Fruit fly (Drosophila melanogaster) whole organism, embryonic: ENCODE data around the gene CG16956.

Source experiments
- Ada2b ChIP-seq: fragments of 200-800 bp; sonication (Bioruptor generic); IDR thresholded peaks from 2 replicates; pipeline ENCODE4 v1.3.6; 2022; ENCODE audit warnings: missing biosample characterization, missing genetic modification characterization
- CG10147 ChIP-seq: fragments of 200-800 bp; sonication (Bioruptor generic); optimal IDR thresholded peaks from 2 replicates; lab custom pipeline; 2019; ENCODE audit warnings: missing biosample characterization, mild to moderate bottlenecking, missing genetic modification characterization, moderate library complexity
- CG10274 ChIP-seq: fragments of 200-800 bp; sonication (Bioruptor generic); optimal IDR thresholded peaks from 3 replicates; lab custom pipeline; 2017; ENCODE audit warnings: missing biosample characterization, mild to moderate bottlenecking, missing genetic modification characterization
- CG10959 ChIP-seq: fragments of 200-800 bp; sonication (Bioruptor generic); IDR thresholded peaks from 2 replicates; pipeline ENCODE4 v1.3.6; 2022; ENCODE audit warnings: missing biosample characterization, missing genetic modification characterization
- CG11456 ChIP-seq: fragments of 200-800 bp; sonication (Bioruptor generic); IDR thresholded peaks from 3 replicates; pipeline ENCODE4 v1.3.6; 2022; ENCODE audit warnings: missing biosample characterization, missing genetic modification characterization
- CG11504 ChIP-seq: fragments of 200-800 bp; sonication (Bioruptor generic); optimal IDR thresholded peaks from 3 replicates; lab custom pipeline; 2019; ENCODE audit warnings: missing biosample characterization, mild to moderate bottlenecking, missing genetic modification characterization, moderate library complexity
- CG11723 ChIP-seq: fragments of 200-800 bp; sonication (Bioruptor generic); optimal IDR thresholded peaks from 2 replicates; lab custom pipeline; 2017; ENCODE audit warnings: missing biosample characterization, mild to moderate bottlenecking, missing genetic modification characterization
- CG12744 ChIP-seq: fragments of 200-800 bp; sonication (Bioruptor generic); optimal IDR thresholded peaks from 2 replicates; lab custom pipeline; 2016; ENCODE audit warnings: missing biosample characterization, missing genetic modification characterization
- CG13123 ChIP-seq: fragments of 200-800 bp; sonication (Bioruptor generic); optimal IDR thresholded peaks from 2 replicates; lab custom pipeline; 2016; ENCODE audit warnings: missing biosample characterization, missing genetic modification characterization
- CG13624 ChIP-seq: fragments of 200-800 bp; sonication (Bioruptor generic); optimal IDR thresholded peaks from 2 replicates; lab custom pipeline; 2016; ENCODE audit warnings: missing biosample characterization, missing genetic modification characterization
- CG14860 ChIP-seq: fragments of 200-800 bp; sonication (Bioruptor generic); IDR thresholded peaks from 3 replicates; pipeline ENCODE4 v1.3.6; 2022; ENCODE audit warnings: missing biosample characterization, missing genetic modification characterization; ENCODE audit not compliant: partially characterized antibody
- CG18262 ChIP-seq: fragments of 200-800 bp; optimal IDR thresholded peaks from 3 replicates; lab custom pipeline; 2019; ENCODE audit warnings: missing biosample characterization, mild to moderate bottlenecking, missing genetic modification characterization, moderate library complexity
- CG33557 ChIP-seq: fragments of 200-800 bp; sonication (Bioruptor generic); optimal IDR thresholded peaks from 2 replicates; lab custom pipeline; 2019; ENCODE audit warnings: missing biosample characterization, mild to moderate bottlenecking, missing genetic modification characterization, moderate library complexity
- CG7839 ChIP-seq: fragments of 200-800 bp; sonication (Bioruptor generic); optimal IDR thresholded peaks from 3 replicates; lab custom pipeline; 2018; ENCODE audit warnings: missing biosample characterization, mild to moderate bottlenecking, missing genetic modification characterization, moderate library complexity
- CG8089 ChIP-seq: fragments of 200-800 bp; sonication (Bioruptor generic); optimal IDR thresholded peaks from 3 replicates; lab custom pipeline; 2016; ENCODE audit warnings: missing biosample characterization, missing genetic modification characterization
- CG8281 ChIP-seq: fragments of 200-800 bp; sonication (Bioruptor generic); optimal IDR thresholded peaks from 2 replicates; lab custom pipeline; 2018; ENCODE audit warnings: missing biosample characterization, mild to moderate bottlenecking, missing genetic modification characterization, moderate library complexity
- CG8924 ChIP-seq: fragments of 200-800 bp; optimal IDR thresholded peaks from 3 replicates; lab custom pipeline; 2019; ENCODE audit warnings: missing biosample characterization, mild to moderate bottlenecking, missing genetic modification characterization, moderate library complexity
- Camta ChIP-seq: fragments of 200-800 bp; sonication (Bioruptor generic); optimal IDR thresholded peaks from 2 replicates; lab custom pipeline; 2016; ENCODE audit warnings: missing biosample characterization, missing genetic modification characterization
- Dref ChIP-seq: fragments of 200-800 bp; sonication (Bioruptor generic); IDR thresholded peaks from 2 replicates; pipeline ENCODE4 v1.3.6; 2022; ENCODE audit warnings: missing biosample characterization, missing genetic modification characterization
- Fer1 ChIP-seq: fragments of 200-800 bp; sonication (Bioruptor generic); optimal IDR thresholded peaks from 2 replicates; lab custom pipeline; 2017; ENCODE audit warnings: missing biosample characterization, mild to moderate bottlenecking, missing genetic modification characterization
- Hr39 ChIP-seq: fragments of >200 bp; optimal IDR thresholded peaks from 2 replicates; lab custom pipeline; 2017
- MTF-1 ChIP-seq: fragments of 200-800 bp; sonication (Bioruptor generic); optimal IDR thresholded peaks from 2 replicates; lab custom pipeline; 2018; ENCODE audit warnings: missing biosample characterization, mild to moderate bottlenecking, missing genetic modification characterization, borderline replicate concordance
- Neu2 ChIP-seq: fragments of 200-800 bp; sonication (Bioruptor generic); optimal IDR thresholded peaks from 3 replicates; lab custom pipeline; 2016; ENCODE audit warnings: missing biosample characterization, missing genetic modification characterization, borderline replicate concordance
- Oli ChIP-seq: fragments of 200-800 bp; sonication (Bioruptor generic); optimal IDR thresholded peaks from 2 replicates; lab custom pipeline; 2018; ENCODE audit warnings: missing biosample characterization, mild to moderate bottlenecking, missing genetic modification characterization, moderate library complexity
- PHDP ChIP-seq: fragments of 200-800 bp; sonication (Bioruptor generic); optimal IDR thresholded peaks from 3 replicates; lab custom pipeline; 2018; ENCODE audit warnings: missing biosample characterization, mild to moderate bottlenecking, missing genetic modification characterization, moderate library complexity
- Pdp1 ChIP-seq, 2 experiments: fragments of 200-800 bp; sonication (Bioruptor generic); optimal IDR thresholded peaks; 3 replicates each; lab custom pipeline; 2016; ENCODE audit warnings: missing biosample characterization in 2 of 2, missing genetic modification characterization in 2 of 2, mild to moderate bottlenecking in 1 of 2, moderate library complexity in 1 of 2
- Poxn ChIP-seq: fragments of 200-800 bp; sonication (Bioruptor generic); IDR thresholded peaks from 2 replicates; pipeline ENCODE4 v1.3.6; 2022; ENCODE audit warnings: missing biosample characterization, missing genetic modification characterization
- Side ChIP-seq: fragments of 200-800 bp; sonication (Bioruptor generic); optimal IDR thresholded peaks from 2 replicates; lab custom pipeline; 2016; ENCODE audit warnings: missing biosample characterization, missing genetic modification characterization
- al ChIP-seq: fragments of 200-800 bp; sonication (Bioruptor generic); IDR thresholded peaks from 2 replicates; pipeline ENCODE4 v1.3.6; 2022; ENCODE audit warnings: missing biosample characterization, missing genetic modification characterization
- ato ChIP-seq: fragments of 200-800 bp; sonication (Bioruptor generic); IDR thresholded peaks from 2 replicates; pipeline ENCODE4 v1.3.6; 2022; ENCODE audit warnings: missing biosample characterization, missing genetic modification characterization; ENCODE audit not compliant: partially characterized antibody
- bigmax ChIP-seq: fragments of 200-800 bp; sonication (Bioruptor generic); optimal IDR thresholded peaks from 2 replicates; lab custom pipeline; 2018; ENCODE audit warnings: missing biosample characterization, mild to moderate bottlenecking, missing genetic modification characterization
- corto ChIP-seq: fragments of 200-800 bp; sonication (Bioruptor generic); optimal IDR thresholded peaks from 2 replicates; lab custom pipeline; 2016; ENCODE audit warnings: missing biosample characterization, mild to moderate bottlenecking, missing genetic modification characterization, moderate library complexity
- croc ChIP-seq: fragments of 200-800 bp; sonication (Bioruptor generic); conservative IDR thresholded peaks from 3 replicates; pipeline ENCODE4 v1.3.6; 2022; ENCODE audit warnings: missing biosample characterization, missing genetic modification characterization
- disco-r ChIP-seq: fragments of 200-800 bp; sonication (Bioruptor generic); optimal IDR thresholded peaks from 2 replicates; lab custom pipeline; 2016; ENCODE audit warnings: missing biosample characterization, missing genetic modification characterization
- esg ChIP-seq: fragments of 200-800 bp; sonication (Bioruptor generic); conservative IDR thresholded peaks from 2 replicates; pipeline ENCODE4 v1.3.6; 2022; ENCODE audit warnings: missing biosample characterization, missing genetic modification characterization
- eve ChIP-seq, 2 experiments: fragments of >200 bp; optimal IDR thresholded peaks; 2 replicates each; lab custom pipeline; 2017; ENCODE audit warnings: missing biosample characterization in 2 of 2, missing genetic modification characterization in 2 of 2
- fd3F ChIP-seq: fragments of 200-800 bp; sonication (Bioruptor generic); optimal IDR thresholded peaks from 2 replicates; lab custom pipeline; 2018; ENCODE audit warnings: missing biosample characterization, mild to moderate bottlenecking, missing genetic modification characterization, moderate library complexity
- gce ChIP-seq: fragments of 200-800 bp; sonication (Bioruptor generic); IDR thresholded peaks from 3 replicates; pipeline ENCODE4 v1.3.6; 2022; ENCODE audit warnings: missing biosample characterization, missing genetic modification characterization
- gcm2 ChIP-seq: fragments of 200-800 bp; sonication (Bioruptor generic); optimal IDR thresholded peaks from 2 replicates; lab custom pipeline; 2016; ENCODE audit warnings: missing biosample characterization, missing genetic modification characterization
- h ChIP-seq: fragments of >200 bp; optimal IDR thresholded peaks from 2 replicates; lab custom pipeline; 2017
- ind ChIP-seq: fragments of 200-800 bp; sonication (Bioruptor generic); optimal IDR thresholded peaks from 3 replicates; lab custom pipeline; 2016; ENCODE audit warnings: missing biosample characterization, missing genetic modification characterization
- ken ChIP-seq: fragments of 200-800 bp; sonication (Bioruptor generic); IDR thresholded peaks from 3 replicates; pipeline ENCODE4 v1.3.6; 2022; ENCODE audit warnings: missing biosample characterization, missing genetic modification characterization
- mld ChIP-seq: fragments of 200-800 bp; sonication (Bioruptor generic); IDR thresholded peaks from 3 replicates; pipeline ENCODE4 v1.3.6; 2022; ENCODE audit warnings: missing biosample characterization, missing genetic modification characterization; ENCODE audit not compliant: partially characterized antibody
- odd ChIP-seq: fragments of 200-800 bp; sonication (Bioruptor generic); optimal IDR thresholded peaks from 2 replicates; lab custom pipeline; 2017; ENCODE audit warnings: missing biosample characterization, mild to moderate bottlenecking, missing genetic modification characterization
- run ChIP-seq: fragments of 200-800 bp; sonication (Bioruptor generic); optimal IDR thresholded peaks from 3 replicates; lab custom pipeline; 2018; ENCODE audit warnings: missing biosample characterization, mild to moderate bottlenecking, missing genetic modification characterization
- shn ChIP-seq: fragments of 200-800 bp; sonication (Bioruptor generic); optimal IDR thresholded peaks from 3 replicates; lab custom pipeline; 2016; ENCODE audit warnings: missing biosample characterization, missing genetic modification characterization
- slou ChIP-seq: fragments of 200-800 bp; sonication (Bioruptor generic); optimal IDR thresholded peaks from 3 replicates; lab custom pipeline; 2016; ENCODE audit warnings: missing biosample characterization, missing genetic modification characterization
- tup ChIP-seq: fragments of 200-800 bp; sonication (Bioruptor generic); optimal IDR thresholded peaks from 2 replicates; lab custom pipeline; 2016; ENCODE audit warnings: missing biosample characterization, mild to moderate bottlenecking, missing genetic modification characterization, moderate library complexity
- wor ChIP-seq: fragments of 200-800 bp; sonication (Bioruptor generic); IDR thresholded peaks from 2 replicates; pipeline ENCODE4 v1.3.6; 2022; ENCODE audit warnings: missing biosample characterization, missing genetic modification characterization
- zen ChIP-seq: fragments of 200-800 bp; sonication (Bioruptor generic); optimal IDR thresholded peaks from 3 replicates; lab custom pipeline; 2018; ENCODE audit warnings: missing biosample characterization, mild to moderate bottlenecking, missing genetic modification characterization, moderate library complexity
- zen2 ChIP-seq: fragments of 200-800 bp; sonication (Bioruptor generic); IDR thresholded peaks from 3 replicates; pipeline ENCODE4 v1.3.6; 2022; ENCODE audit warnings: missing biosample characterization, missing genetic modification characterization; ENCODE audit not compliant: partially characterized antibody
- zfh1 ChIP-seq: fragments of 200-800 bp; sonication (Bioruptor generic); IDR thresholded peaks from 3 replicates; pipeline ENCODE4 v1.3.6; 2022; ENCODE audit warnings: missing biosample characterization, missing genetic modification characterization

CG16956 gene

dm6 chr2L:13370762-13371161 lies 43.6 kb downstream of the CG16956 start, which contains the start of gene ND-B22 (continued):
- TF ChIP-seq esg: no peak
- TF ChIP-seq CG10274 (GFP tag; lab: Kevin White, UChicago): no peak
- peak; percentile 32 for TF ChIP-seq CG11504 (tag; lab: Kevin White, UChicago)
- peak; percentile 32 for TF ChIP-seq CG8924 (tag; lab: Kevin White, UChicago)
- no peak for TF ChIP-seq mld (GFP tag; lab: Robert Waterston, UW)
- TF ChIP-seq CG13624 (GFP tag; lab: Kevin White, UChicago): peak; percentile 17
- TF ChIP-seq Pdp1 (GFP tag; optimal IDR thresholded peaks at IDR 0.05; lab: Kevin White, UChicago): peak; percentile 27 to 97
- TF ChIP-seq bigmax (GFP tag; lab: Kevin White, UChicago): no peak
- no peak for TF ChIP-seq wor (GFP tag; lab: Robert Waterston, UW)
- no peak for TF ChIP-seq CG11723
- TF ChIP-seq h (lab: Kevin White, UChicago): no peak
- TF ChIP-seq PHDP (tag; lab: Kevin White, UChicago): peak; percentile 24
- TF ChIP-seq disco-r: no peak
- TF ChIP-seq CG8281 (tag; lab: Kevin White, UChicago): no peak
- TF ChIP-seq Ada2b (GFP tag; lab: Robert Waterston, UW): no peak
- peak; percentile 12 for TF ChIP-seq zen
- TF ChIP-seq Oli (tag; lab: Kevin White, UChicago): no peak
- TF ChIP-seq slou (GFP tag; lab: Kevin White, UChicago): peak; percentile 4
- no peak for TF ChIP-seq CG12744
- no peak for TF ChIP-seq CG8089
- no peak for TF ChIP-seq fd3F (GFP tag; lab: Kevin White, UChicago)
- TF ChIP-seq CG10959: no peak
- peak; percentile 6 for TF ChIP-seq shn
- no peak for TF ChIP-seq Neu2
- TF ChIP-seq ato (GFP tag; lab: Robert Waterston, UW): no peak; the same call in 1 of the 2 replicates
- no peak for TF ChIP-seq MTF-1 (GFP tag; lab: Kevin White, UChicago)
- no peak for TF ChIP-seq croc (GFP tag; lab: Robert Waterston, UW)
- no peak for TF ChIP-seq eve (GFP tag; optimal IDR thresholded peaks at IDR 0.05; lab: Kevin White, UChicago)
- TF ChIP-seq Fer1 (GFP tag; lab: Kevin White, UChicago): peak; percentile 61
- TF ChIP-seq zen2: no peak
- TF ChIP-seq Side (GFP tag; lab: Kevin White, UChicago): no peak
- no peak for TF ChIP-seq gcm2 (GFP tag; lab: Kevin White, UChicago)
- no peak for TF ChIP-seq CG14860 (GFP tag; lab: Robert Waterston, UW)
- peak; percentile 12 for TF ChIP-seq run (tag; lab: Kevin White, UChicago)
- peak; percentile 27 for TF ChIP-seq CG18262 (tag; lab: Kevin White, UChicago)
- peak; percentile 12; the same call in 1 of the 3 replicates for TF ChIP-seq CG11456 (GFP tag; lab: Robert Waterston, UW)
- TF ChIP-seq tup: peak; percentile 5
- TF ChIP-seq ken (GFP tag; lab: Robert Waterston, UW): no peak
- TF ChIP-seq Camta (GFP tag; lab: Kevin White, UChicago): no peak
- no peak for TF ChIP-seq CG13123 (GFP tag; lab: Kevin White, UChicago)
- no peak for TF ChIP-seq Hr39 (lab: Kevin White, UChicago)
- peak; percentile 66 for TF ChIP-seq zfh1 (GFP tag; lab: Robert Waterston, UW)
- no peak for TF ChIP-seq gce (GFP tag; lab: Robert Waterston, UW)
- peak; percentile 46 for TF ChIP-seq ind (GFP tag; lab: Kevin White, UChicago)
- peak; percentile 17 for TF ChIP-seq CG10147 (GFP tag; lab: Kevin White, UChicago)
- peak; percentile 41 for TF ChIP-seq CG7839 (tag; lab: Kevin White, UChicago)
- TF ChIP-seq corto (GFP tag; lab: Kevin White, UChicago): no peak
- no peak for TF ChIP-seq Poxn
- TF ChIP-seq Dref (GFP tag; lab: Robert Waterston, UW): 0 out of 2 replicates have a peak, but pooled peaks have one; percentile 24
- no peak for TF ChIP-seq CG33557 (GFP tag; lab: Kevin White, UChicago)
- TF ChIP-seq odd (GFP tag; lab: Kevin White, UChicago): peak; percentile 32
- TF ChIP-seq al: no peak
